Worm (Caenorhabditis elegans) whole organism, L4/young adult: ENCODE data around the gene F28C1.1.

ENCODE experiments used
- W03F9.2 ChIP-seq: fragments of 150-350 bp; optimal IDR thresholded peaks from 2 replicates; lab custom pipeline; 2014; ENCODE audit warnings: missing biosample characterization, missing genetic modification characterization
- him-1 ChIP-seq: sonication (generic microtip); optimal IDR thresholded peaks from 2 replicates; lab custom pipeline; 2016; ENCODE audit warnings: missing genotype, missing genetic modification reagents, missing genetic modification characterization, missing compliant biosample characterization

DNA sequence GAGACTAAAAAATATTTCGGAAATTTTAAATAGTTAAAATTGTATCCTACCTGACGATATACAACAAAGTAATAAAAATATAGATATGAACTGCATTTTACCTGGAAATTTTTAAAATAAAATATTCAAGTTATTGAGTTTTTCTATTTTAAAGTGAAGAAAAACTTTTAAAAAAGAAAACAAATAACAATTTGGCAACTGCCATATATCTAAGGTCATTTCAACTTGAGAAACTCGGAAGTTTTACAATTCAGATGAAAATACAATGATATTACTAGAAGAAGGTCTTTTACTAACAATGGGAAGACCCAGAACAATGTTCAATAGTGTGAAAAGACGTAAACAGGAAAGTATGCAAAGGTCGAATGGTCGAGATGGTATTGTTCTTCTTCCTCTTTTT, 703 bp upstream of the F28C1.1 start, which contains the start of gene C54D10.10:
- TF ChIP-seq him-1 (tag; lab: Kevin White, UChicago) = no peak
- TF ChIP-seq W03F9.2 (tag; lab: Kevin White, UChicago) = no peak
